Worm (Caenorhabditis elegans): ENCODE measurements around the gene F58F12.3.

DNA sequence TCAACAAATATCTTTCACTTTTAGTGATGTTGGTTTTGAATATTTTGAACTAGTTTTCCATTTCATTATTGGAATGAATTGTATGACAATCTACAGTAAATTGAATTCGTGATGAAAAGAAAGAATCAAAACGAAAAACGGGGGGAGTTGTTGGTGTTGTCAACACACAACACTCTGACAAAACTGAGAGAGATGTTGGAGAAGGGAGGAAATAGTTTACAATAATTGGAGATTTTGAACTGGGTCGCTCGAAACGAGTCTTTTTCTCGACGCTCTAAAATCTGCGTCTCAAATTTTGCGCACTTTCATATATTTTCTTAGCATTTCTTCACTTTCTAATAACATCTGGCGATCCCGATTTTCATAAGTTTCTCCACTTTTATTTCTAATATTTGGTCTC, 47.2 kb downstream of the F58F12.3 start, which contains the start of gene txt-18:
- TF ChIP-seq hmbx-1 (tag; optimal IDR thresholded peaks at IDR 0.05) (no peak), ceh-36 (tag; optimal IDR thresholded peaks at IDR 0.05) (no peak), ama-1 (optimal IDR thresholded peaks at IDR 0.05) (no peak), ets-7 (tag; optimal IDR thresholded peaks at IDR 0.05) (no peak), hnd-1 (tag; optimal IDR thresholded peaks at IDR 0.05) (no peak), pes-1 (GFP tag; IDR thresholded peaks at IDR 0.05) (no peak), flt-1 (GFP tag; IDR thresholded peaks at IDR 0.05) (no peak), ceh-13 (GFP tag; optimal IDR thresholded peaks at IDR 0.05) (no peak), tbx-11 (GFP tag; IDR thresholded peaks at IDR 0.05) (no peak), scrt-1 (GFP tag; IDR thresholded peaks at IDR 0.05) (no peak)

All from whole organism, early embryonic.